Fruit fly (Drosophila melanogaster) whole organism, embryonic: ENCODE data around the gene CG15534.

ENCODE experiments used
- Atf-2 ChIP-seq: fragments of 200-800 bp; sonication (Bioruptor generic); optimal IDR thresholded peaks from 2 replicates; lab custom pipeline; 2016; ENCODE audit warnings: missing biosample characterization, missing genetic modification characterization
- CG10267 ChIP-seq: fragments of 200-800 bp; sonication (Bioruptor generic); optimal IDR thresholded peaks from 2 replicates; lab custom pipeline; 2018; ENCODE audit warnings: missing biosample characterization, mild to moderate bottlenecking, missing genetic modification characterization, moderate library complexity
- CG10321 ChIP-seq: fragments of 200-800 bp; sonication (Bioruptor generic); IDR thresholded peaks from 2 replicates; pipeline ENCODE4 v1.3.6; 2022; ENCODE audit warnings: missing biosample characterization, missing genetic modification characterization
- CG10979 ChIP-seq: fragments of 200-800 bp; sonication (Bioruptor generic); optimal IDR thresholded peaks from 2 replicates; lab custom pipeline; 2018; ENCODE audit warnings: missing biosample characterization, mild to moderate bottlenecking, missing genetic modification characterization, moderate library complexity
- CG11247 ChIP-seq: fragments of 200-800 bp; sonication (Bioruptor generic); IDR thresholded peaks from 2 replicates; pipeline ENCODE4 v1.3.6; 2022; ENCODE audit warnings: missing biosample characterization, missing genetic modification characterization
- CG11398 ChIP-seq: fragments of 200-800 bp; sonication (Bioruptor generic); optimal IDR thresholded peaks from 2 replicates; lab custom pipeline; 2016; ENCODE audit warnings: missing biosample characterization, missing genetic modification characterization
- CG11456 ChIP-seq: fragments of 200-800 bp; sonication (Bioruptor generic); IDR thresholded peaks from 3 replicates; pipeline ENCODE4 v1.3.6; 2022; ENCODE audit warnings: missing biosample characterization, missing genetic modification characterization
- CG12299 ChIP-seq: fragments of 200-800 bp; sonication (Bioruptor generic); optimal IDR thresholded peaks from 2 replicates; lab custom pipeline; 2018; ENCODE audit warnings: missing biosample characterization, mild to moderate bottlenecking, missing genetic modification characterization
- CG12659 ChIP-seq: fragments of 200-800 bp; sonication (Bioruptor generic); optimal IDR thresholded peaks from 3 replicates; lab custom pipeline; 2017; ENCODE audit warnings: mild to moderate bottlenecking, missing biosample characterization, missing genetic modification reagents, missing genetic modification characterization
- CG17186 ChIP-seq: fragments of 200-800 bp; sonication (Bioruptor generic); optimal IDR thresholded peaks from 3 replicates; lab custom pipeline; 2017; ENCODE audit warnings: missing biosample characterization, missing genetic modification reagents, missing genetic modification characterization
- CG17359 ChIP-seq: fragments of 200-800 bp; sonication (Bioruptor generic); optimal IDR thresholded peaks from 3 replicates; lab custom pipeline; 2018; ENCODE audit warnings: missing biosample characterization, mild to moderate bottlenecking, missing genetic modification characterization, moderate library complexity
- CG17612 ChIP-seq: fragments of 200-800 bp; sonication (Bioruptor generic); IDR thresholded peaks from 2 replicates; pipeline ENCODE4 v1.3.6; 2022; ENCODE audit warnings: missing biosample characterization, missing genetic modification characterization
- CG17912 ChIP-seq: fragments of 200-800 bp; sonication (Bioruptor generic); optimal IDR thresholded peaks from 2 replicates; lab custom pipeline; 2018; ENCODE audit warnings: missing biosample characterization, mild to moderate bottlenecking, missing genetic modification characterization
- CG2202 ChIP-seq: fragments of 200-800 bp; sonication (Bioruptor generic); optimal IDR thresholded peaks from 2 replicates; lab custom pipeline; 2018; ENCODE audit warnings: missing biosample characterization, mild to moderate bottlenecking, missing genetic modification characterization
- CG30403 ChIP-seq: fragments of 200-800 bp; sonication (Bioruptor generic); optimal IDR thresholded peaks from 3 replicates; lab custom pipeline; 2016; ENCODE audit warnings: missing biosample characterization, missing genetic modification characterization
- CG3407 ChIP-seq: fragments of 200-800 bp; sonication (Bioruptor generic); optimal IDR thresholded peaks from 2 replicates; lab custom pipeline; 2018; ENCODE audit warnings: missing biosample characterization, mild to moderate bottlenecking, missing genetic modification characterization
- CG4617 ChIP-seq: fragments of 200-800 bp; sonication (Bioruptor generic); optimal IDR thresholded peaks from 3 replicates; lab custom pipeline; 2016; ENCODE audit warnings: missing biosample characterization, missing genetic modification characterization, borderline replicate concordance
- CG4820 ChIP-seq: fragments of 200-800 bp; sonication (Bioruptor generic); optimal IDR thresholded peaks from 3 replicates; lab custom pipeline; 2016; ENCODE audit warnings: missing biosample characterization, missing genetic modification characterization
- CG5180 ChIP-seq: fragments of 200-800 bp; sonication (Bioruptor generic); optimal IDR thresholded peaks from 3 replicates; lab custom pipeline; 2017; ENCODE audit warnings: missing biosample characterization, missing genetic modification characterization, mild to moderate bottlenecking, moderate library complexity, missing genetic modification reagents
- CG6813 ChIP-seq: fragments of 200-800 bp; sonication (Bioruptor generic); optimal IDR thresholded peaks from 2 replicates; lab custom pipeline; 2017; ENCODE audit warnings: missing biosample characterization, missing genetic modification characterization, mild to moderate bottlenecking, moderate library complexity, missing genetic modification reagents
- Camta ChIP-seq: fragments of 200-800 bp; sonication (Bioruptor generic); optimal IDR thresholded peaks from 2 replicates; lab custom pipeline; 2016; ENCODE audit warnings: missing biosample characterization, missing genetic modification characterization
- Dek ChIP-seq: fragments of 200-800 bp; sonication (Bioruptor generic); optimal IDR thresholded peaks from 3 replicates; lab custom pipeline; 2019; ENCODE audit warnings: missing biosample characterization, mild to moderate bottlenecking, missing genetic modification characterization, moderate library complexity
- Dfd ChIP-seq, 2 experiments: fragments of >200 bp; optimal IDR thresholded peaks; 2 replicates each; lab custom pipeline; 2017; ENCODE audit warnings: missing biosample characterization in 2 of 2, missing genetic modification characterization in 2 of 2
- Doc3 ChIP-seq: fragments of 200-800 bp; sonication (Bioruptor generic); IDR thresholded peaks from 3 replicates; pipeline ENCODE4 v1.3.6; 2022; ENCODE audit warnings: missing biosample characterization, missing genetic modification characterization; ENCODE audit not compliant: partially characterized antibody
- Gsc ChIP-seq: fragments of 200-800 bp; sonication (Bioruptor generic); IDR thresholded peaks from 2 replicates; pipeline ENCODE4 v1.3.6; 2022; ENCODE audit warnings: missing biosample characterization, missing genetic modification characterization
- Hey ChIP-seq: fragments of 200-800 bp; sonication (Bioruptor generic); optimal IDR thresholded peaks from 3 replicates; lab custom pipeline; 2018; ENCODE audit warnings: missing biosample characterization, mild to moderate bottlenecking, missing genetic modification characterization
- Hr3 ChIP-seq: fragments of 200-800 bp; sonication (Bioruptor generic); optimal IDR thresholded peaks from 3 replicates; lab custom pipeline; 2016; ENCODE audit warnings: missing biosample characterization, missing genetic modification characterization
- Kr ChIP-seq: fragments of 200-800 bp; sonication (Bioruptor generic); optimal IDR thresholded peaks from 2 replicates; lab custom pipeline; 2017; ENCODE audit warnings: missing biosample characterization, mild to moderate bottlenecking, missing genetic modification characterization
- MESR4 ChIP-seq: fragments of 200-800 bp; sonication (Bioruptor generic); optimal IDR thresholded peaks from 2 replicates; lab custom pipeline; 2018; ENCODE audit warnings: missing biosample characterization, mild to moderate bottlenecking, missing genetic modification characterization, moderate library complexity
- Rfx ChIP-seq: fragments of 200-800 bp; sonication (Bioruptor generic); IDR thresholded peaks from 2 replicates; pipeline ENCODE4 v1.3.6; 2022; ENCODE audit warnings: missing biosample characterization, missing genetic modification characterization
- Vsx1 ChIP-seq: fragments of 200-800 bp; sonication (Bioruptor generic); optimal IDR thresholded peaks from 2 replicates; lab custom pipeline; 2017; ENCODE audit warnings: missing biosample characterization, mild to moderate bottlenecking, missing genetic modification characterization, missing genetic modification reagents
- bbx ChIP-seq: fragments of 200-800 bp; sonication (Bioruptor generic); IDR thresholded peaks from 2 replicates; pipeline ENCODE4 v1.3.6; 2022; ENCODE audit warnings: missing biosample characterization, missing genetic modification characterization; ENCODE audit not compliant: partially characterized antibody
- bowl ChIP-seq: fragments of 200-800 bp; sonication (Bioruptor generic); IDR thresholded peaks from 2 replicates; pipeline ENCODE4 v1.3.6; 2022; ENCODE audit warnings: missing biosample characterization, missing genetic modification characterization
- croc ChIP-seq: fragments of 200-800 bp; sonication (Bioruptor generic); conservative IDR thresholded peaks from 3 replicates; pipeline ENCODE4 v1.3.6; 2022; ENCODE audit warnings: missing biosample characterization, missing genetic modification characterization
- dm ChIP-seq: fragments of 200-800 bp; sonication (Bioruptor generic); optimal IDR thresholded peaks from 3 replicates; lab custom pipeline; 2016; ENCODE audit warnings: missing biosample characterization, missing genetic modification characterization
- dmrt99B ChIP-seq: fragments of 200-800 bp; sonication (Bioruptor generic); optimal IDR thresholded peaks from 2 replicates; lab custom pipeline; 2018; ENCODE audit warnings: missing biosample characterization, mild to moderate bottlenecking, missing genetic modification characterization, moderate library complexity
- ind ChIP-seq: fragments of 200-800 bp; sonication (Bioruptor generic); optimal IDR thresholded peaks from 3 replicates; lab custom pipeline; 2016; ENCODE audit warnings: missing biosample characterization, missing genetic modification characterization
- luna ChIP-seq: fragments of 200-800 bp; sonication (Bioruptor generic); optimal IDR thresholded peaks from 2 replicates; lab custom pipeline; 2016; ENCODE audit warnings: missing biosample characterization, missing genetic modification characterization
- pan ChIP-seq, 4 experiments: fragments of >200 bp in 3 of 4; fragments of 200-800 bp in 1 of 4; sonication (Bioruptor generic) in 1 of 4; optimal IDR thresholded peaks in 3 of 4; IDR thresholded peaks in 1 of 4; 2 replicates each; pipeline versions ENCODE4 v1.3.6 to Lab custom; 2017 to 2022; ENCODE audit warnings: missing biosample characterization in 2 of 4, missing genetic modification characterization in 2 of 4, mixed read lengths in 1 of 4
- peb ChIP-seq: fragments of 200-800 bp; sonication (Bioruptor generic); IDR thresholded peaks from 2 replicates; pipeline ENCODE4 v1.3.6; 2022; ENCODE audit warnings: missing biosample characterization, missing genetic modification characterization
- pros ChIP-seq: fragments of 200-800 bp; sonication (Bioruptor generic); optimal IDR thresholded peaks from 3 replicates; lab custom pipeline; 2019; ENCODE audit warnings: missing biosample characterization, mild to moderate bottlenecking, missing genetic modification characterization, moderate library complexity
- repo ChIP-seq: fragments of 200-800 bp; sonication (Bioruptor generic); optimal IDR thresholded peaks from 2 replicates; lab custom pipeline; 2016; ENCODE audit warnings: missing biosample characterization, missing genetic modification characterization
- rib ChIP-seq: fragments of 200-800 bp; sonication (Bioruptor generic); IDR thresholded peaks from 2 replicates; pipeline ENCODE4 v1.3.6; 2022; ENCODE audit warnings: missing biosample characterization, missing genetic modification characterization
- sens-2 ChIP-seq: fragments of 200-800 bp; sonication (Bioruptor generic); IDR thresholded peaks from 2 replicates; pipeline ENCODE4 v1.3.6; 2022; ENCODE audit warnings: missing biosample characterization, missing genetic modification characterization
- slbo ChIP-seq: fragments of 200-800 bp; sonication (Bioruptor generic); IDR thresholded peaks from 2 replicates; pipeline ENCODE4 v1.3.6; 2022; ENCODE audit warnings: missing biosample characterization, missing genetic modification characterization
- stc ChIP-seq: fragments of 200-800 bp; sonication (Bioruptor generic); IDR thresholded peaks from 2 replicates; pipeline ENCODE4 v1.3.6; 2022; ENCODE audit warnings: missing biosample characterization, missing genetic modification characterization
- tgo ChIP-seq: fragments of 200-800 bp; sonication (Bioruptor generic); IDR thresholded peaks from 3 replicates; pipeline ENCODE4 v1.3.6; 2022; ENCODE audit warnings: missing biosample characterization, missing genetic modification characterization
- toy ChIP-seq: fragments of 200-800 bp; sonication (Bioruptor generic); IDR thresholded peaks from 2 replicates; pipeline ENCODE4 v1.3.6; 2022; ENCODE audit warnings: missing biosample characterization, missing genetic modification characterization
- unpg ChIP-seq: fragments of 200-800 bp; sonication (Bioruptor generic); optimal IDR thresholded peaks from 3 replicates; lab custom pipeline; 2018; ENCODE audit warnings: missing biosample characterization, mild to moderate bottlenecking, missing genetic modification characterization, moderate library complexity
- zfh1 ChIP-seq: fragments of 200-800 bp; sonication (Bioruptor generic); IDR thresholded peaks from 3 replicates; pipeline ENCODE4 v1.3.6; 2022; ENCODE audit warnings: missing biosample characterization, missing genetic modification characterization

Gene CG15534

dm6 chr3R:30450224-30450623 is 18.4 kb downstream of the CG15534 start (continued):
- peak; percentile 34 for TF ChIP-seq Hr3 (GFP tag; lab: Kevin White, UChicago)
- no peak for TF ChIP-seq pan (optimal IDR thresholded peaks at IDR 0.05; lab: Kevin White, UChicago)
- TF ChIP-seq pan (GFP tag; optimal IDR thresholded peaks at IDR 0.05 in 1 of 2, IDR thresholded peaks at IDR 0.05 in 1 of 2) = peak in 1 of 2 experiments; percentile 86
- peak; percentile 56 for TF ChIP-seq dm (GFP tag; lab: Kevin White, UChicago)
- peak; percentile 81 for TF ChIP-seq slbo (GFP tag; lab: Robert Waterston, UW)
- peak; percentile 72 for TF ChIP-seq stc (GFP tag; lab: Robert Waterston, UW)
- no peak for TF ChIP-seq CG10979 (tag; lab: Kevin White, UChicago)
- peak; percentile 72 for TF ChIP-seq CG17612 (GFP tag; lab: Robert Waterston, UW)
- peak; percentile 68 for TF ChIP-seq Hey (tag; lab: Kevin White, UChicago)
- no peak for TF ChIP-seq Doc3 (GFP tag; lab: Robert Waterston, UW)
- TF ChIP-seq CG4820 = peak; percentile 47
- TF ChIP-seq zfh1 (GFP tag; lab: Robert Waterston, UW) = peak; percentile 75
- peak; percentile 56; the same call in 2 of the 3 replicates for TF ChIP-seq tgo
- TF ChIP-seq bowl (GFP tag; lab: Robert Waterston, UW) = no peak
- peak; percentile 91 for TF ChIP-seq CG11247 (GFP tag; lab: Robert Waterston, UW)
- peak; percentile 78 for TF ChIP-seq Camta
- TF ChIP-seq pros (GFP tag; lab: Kevin White, UChicago) = no peak
- TF ChIP-seq CG12299 (tag; lab: Kevin White, UChicago) = no peak
- peak; percentile 88 for TF ChIP-seq Vsx1 (GFP tag; lab: Kevin White, UChicago)
- TF ChIP-seq ind (GFP tag; lab: Kevin White, UChicago) = no peak
- no peak for TF ChIP-seq Dfd (GFP tag; optimal IDR thresholded peaks at IDR 0.05; lab: Kevin White, UChicago)
- TF ChIP-seq CG17359 = peak; percentile 79
- peak; percentile 63 for TF ChIP-seq luna (GFP tag; lab: Kevin White, UChicago)
- TF ChIP-seq sens-2 (GFP tag; lab: Robert Waterston, UW) = no peak
- peak; percentile 26 for TF ChIP-seq CG5180 (GFP tag; lab: Kevin White, UChicago)
- peak; percentile 85 for TF ChIP-seq repo
- peak; percentile 89 for TF ChIP-seq CG6813 (GFP tag; lab: Kevin White, UChicago)
- TF ChIP-seq peb (GFP tag; lab: Robert Waterston, UW) = peak; percentile 62; the same call in 1 of the 2 replicates
- peak; percentile 86 for TF ChIP-seq CG3407 (GFP tag; lab: Kevin White, UChicago)
- peak; percentile 87 for TF ChIP-seq CG2202 (tag; lab: Kevin White, UChicago)
- no peak for TF ChIP-seq bbx (GFP tag; lab: Robert Waterston, UW)
- peak; percentile 67 for TF ChIP-seq CG12659 (GFP tag; lab: Kevin White, UChicago)
- no peak; the same call in 2 of the 3 replicates for TF ChIP-seq croc
- peak; percentile 70 for TF ChIP-seq CG11398 (GFP tag; lab: Kevin White, UChicago)
- peak; percentile 70; the same call in 1 of the 2 replicates for TF ChIP-seq toy
- peak; percentile 70 for TF ChIP-seq unpg (GFP tag; lab: Kevin White, UChicago)
- no peak for TF ChIP-seq Kr (GFP tag; lab: Kevin White, UChicago)
- peak; percentile 7 for TF ChIP-seq MESR4
- peak; percentile 73 for TF ChIP-seq Atf-2 (GFP tag; lab: Kevin White, UChicago)
- TF ChIP-seq Rfx = peak; percentile 80; the same call in 1 of the 2 replicates
- TF ChIP-seq CG10267 (tag; lab: Kevin White, UChicago) = no peak
- peak; percentile 22 for TF ChIP-seq CG4617 (GFP tag; lab: Kevin White, UChicago)
- peak; percentile 51 for TF ChIP-seq dmrt99B
- no peak for TF ChIP-seq Gsc
- peak; percentile 59 for TF ChIP-seq CG17186 (GFP tag; lab: Kevin White, UChicago)
- TF ChIP-seq CG10321 = peak; percentile 72
- no peak for TF ChIP-seq CG30403 (GFP tag; lab: Kevin White, UChicago)
- peak; percentile 90 for TF ChIP-seq rib (GFP tag; lab: Robert Waterston, UW)
- peak; percentile 30 for TF ChIP-seq CG17912 (GFP tag; lab: Kevin White, UChicago)
- TF ChIP-seq CG11456 (GFP tag; lab: Robert Waterston, UW) = peak; percentile 85
- no peak for TF ChIP-seq Dek
